Worm (Caenorhabditis elegans): ENCODE measurements around the gene F41B4.1.

- TF ChIP-seq snpc-4 (tag; optimal IDR thresholded peaks at IDR 0.05) (no peak), attf-4 (tag; optimal IDR thresholded peaks at IDR 0.05) (no peak), skn-1 (tag; optimal IDR thresholded peaks at IDR 0.05) (no peak), lir-3 (tag; optimal IDR thresholded peaks at IDR 0.05) (no peak), nhr-237 (tag; optimal IDR thresholded peaks at IDR 0.05) (no peak), nhr-11 (tag; optimal IDR thresholded peaks at IDR 0.05) (no peak), Y5F2A.4 (GFP tag; optimal IDR thresholded peaks at IDR 0.05) (no peak), ama-1 (optimal IDR thresholded peaks at IDR 0.05) (no peak), unc-39 (tag; optimal IDR thresholded peaks at IDR 0.05) (no peak), madf-9 (GFP tag; conservative IDR thresholded peaks at IDR 0.05) (no peak), ces-1 (GFP tag; optimal IDR thresholded peaks at IDR 0.05) (no peak)
These were observed 21.3 kb downstream of the F41B4.1 start for ce11 chrX:6804405-6804804.
